Fruit fly (Drosophila melanogaster): ENCODE measurements around the gene CG13876.

DNA sequence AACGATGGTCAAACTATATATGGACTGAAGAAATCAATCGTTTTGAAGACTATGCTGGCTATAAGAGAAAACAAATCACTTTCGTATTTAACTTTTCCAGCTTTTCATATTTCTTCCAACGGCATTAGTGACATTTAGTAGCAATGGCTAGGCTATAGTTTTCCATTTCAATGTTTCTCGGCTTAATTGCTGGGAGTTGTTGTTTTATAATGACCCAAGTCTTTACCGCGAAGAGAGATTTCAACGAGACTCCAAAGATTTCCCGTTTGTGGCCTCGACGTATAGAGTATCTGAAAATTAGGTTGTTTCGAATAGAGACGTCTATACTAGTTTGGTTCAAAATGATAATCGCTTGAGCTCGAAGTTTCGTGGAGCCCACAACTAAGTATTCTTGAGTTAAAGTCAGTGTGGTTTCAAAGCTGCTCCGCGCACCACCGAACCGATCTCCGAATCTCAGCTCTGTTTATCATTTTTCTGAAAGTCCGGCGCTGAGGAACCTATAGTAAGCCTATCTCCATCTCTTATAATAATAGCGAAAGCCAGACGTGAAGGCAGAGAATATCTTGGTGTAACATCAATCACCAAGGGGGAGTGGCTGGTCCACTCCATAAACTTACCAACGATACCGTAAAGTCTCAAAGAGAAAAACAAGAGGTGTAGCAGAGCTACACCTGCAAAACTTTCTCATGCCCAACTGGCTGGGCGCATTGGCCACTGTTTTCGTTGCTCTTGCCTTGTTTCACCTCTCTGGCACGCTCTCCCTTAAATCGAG lies 26.3 kb upstream of the CG13876 start, which contains the start of gene CG13875:
- TF ChIP-seq CTCF (optimal IDR thresholded peaks at IDR 0.05) (no peak), CG8478 (optimal IDR thresholded peaks at IDR 0.05) (no peak)

Data from S2 (cell line).